Worm (Caenorhabditis elegans): ENCODE measurements around the gene mop-25.2.

mop-25.2 gene

ce11 chrII:9668959-9669358 is 34.5 kb downstream of the mop-25.2 start, which contains the start of gene taf-8:
Gene taf-8, plus strand, starts transcription at chrII:9669318.
- TF ChIP-seq nhr-90 (tag; optimal IDR thresholded peaks at IDR 0.05) (no peak), lsl-1 (GFP tag; optimal IDR thresholded peaks at IDR 0.05) (peak; percentile 73), hmg-1.2 (GFP tag; IDR thresholded peaks at IDR 0.05) (peak; percentile 16; the same call in 1 of the 2 replicates), bed-2 (GFP tag; IDR thresholded peaks at IDR 0.05) (no peak), cebp-1 (GFP tag; IDR thresholded peaks at IDR 0.05) (no peak), cebp-1 (tag; optimal IDR thresholded peaks at IDR 0.05) (no peak), attf-3 (GFP tag; conservative IDR thresholded peaks at IDR 0.05) (peak; percentile 95), egrh-3 (GFP tag; IDR thresholded peaks at IDR 0.05) (no peak), ceh-40 (GFP tag; IDR thresholded peaks at IDR 0.05) (no peak)

ce11 chrII:9667382-9667781 is 36.1 kb downstream of the mop-25.2 start, which contains the start of gene ZK1320.11:
Gene ZK1320.11, plus strand, starts transcription at chrII:9667624.
- no peak for TF ChIP-seq lsy-27 (tag; optimal IDR thresholded peaks at IDR 0.05; ENCODE audit: borderline replicate concordance, insufficient read depth)
- no peak for TF ChIP-seq F10E7.11 (tag; optimal IDR thresholded peaks at IDR 0.05)
- no peak for TF ChIP-seq lin-26 (GFP tag; IDR thresholded peaks at IDR 0.05)
- 0 out of 2 replicates have a peak, but pooled peaks have one; percentile 11 for TF ChIP-seq attf-3 (GFP tag; conservative IDR thresholded peaks at IDR 0.05)
- TF ChIP-seq bed-1 (GFP tag; IDR thresholded peaks at IDR 0.05), result no peak
- no peak for TF ChIP-seq T07F8.4 (tag; optimal IDR thresholded peaks at IDR 0.05)
- TF ChIP-seq nhr-27 (tag; optimal IDR thresholded peaks at IDR 0.05), result no peak
- no peak for TF ChIP-seq madf-8 (GFP tag; conservative IDR thresholded peaks at IDR 0.05)
- no peak for TF ChIP-seq efl-1 (GFP tag; optimal IDR thresholded peaks at IDR 0.05)
- TF ChIP-seq unc-130 (GFP tag; optimal IDR thresholded peaks at IDR 0.05), result no peak
- TF ChIP-seq F22D6.2 (tag; optimal IDR thresholded peaks at IDR 0.05), result no peak
- TF ChIP-seq fkh-3 (tag; optimal IDR thresholded peaks at IDR 0.05), result no peak
- peak; percentile 88 for TF ChIP-seq hmg-1.2 (GFP tag; IDR thresholded peaks at IDR 0.05)
- no peak for TF ChIP-seq ets-4 (GFP tag; optimal IDR thresholded peaks at IDR 0.05)
- TF ChIP-seq athp-1 (tag; optimal IDR thresholded peaks at IDR 0.05), result no peak
- no peak for TF ChIP-seq chd-7 (tag; optimal IDR thresholded peaks at IDR 0.05)

ce11 chrII:9665577-9665976 is 37.9 kb downstream of the mop-25.2 start, which contains the start of gene ZK1320.5:
Gene ZK1320.5, minus strand, starts transcription at chrII:9665677.
- TF ChIP-seq lin-40 (tag; optimal IDR thresholded peaks at IDR 0.05), result no peak
- no peak for TF ChIP-seq T07F8.4 (tag; optimal IDR thresholded peaks at IDR 0.05)
- TF ChIP-seq repo-1 (tag; optimal IDR thresholded peaks at IDR 0.05), result no peak
- TF ChIP-seq ceh-58 (GFP tag; IDR thresholded peaks at IDR 0.05), result no peak
- no peak for TF ChIP-seq ceh-79 (tag; optimal IDR thresholded peaks at IDR 0.05)
- no peak for TF ChIP-seq nhr-179 (tag; optimal IDR thresholded peaks at IDR 0.05)
- TF ChIP-seq dpl-1 (GFP tag; optimal IDR thresholded peaks at IDR 0.05), result no peak
- no peak for TF ChIP-seq B0336.3 (GFP tag; IDR thresholded peaks at IDR 0.05)
- no peak for TF ChIP-seq lsl-1 (GFP tag; optimal IDR thresholded peaks at IDR 0.05)
- TF ChIP-seq nhr-27 (tag; optimal IDR thresholded peaks at IDR 0.05), result no peak
- no peak for TF ChIP-seq madf-6 (GFP tag; IDR thresholded peaks at IDR 0.05)
- TF ChIP-seq F57C9.4 (tag; optimal IDR thresholded peaks at IDR 0.05), result no peak
- TF ChIP-seq ztf-3 (GFP tag; optimal IDR thresholded peaks at IDR 0.05), result no peak
- no peak for TF ChIP-seq F23B12.7 (tag; optimal IDR thresholded peaks at IDR 0.05; ENCODE audit: insufficient read depth)
- TF ChIP-seq bed-1 (GFP tag; IDR thresholded peaks at IDR 0.05), result no peak
- TF ChIP-seq ztf-25 (GFP tag; IDR thresholded peaks at IDR 0.05), result no peak
- TF ChIP-seq ceh-40 (GFP tag; IDR thresholded peaks at IDR 0.05), result no peak
- TF ChIP-seq aptf-2 (GFP tag; conservative IDR thresholded peaks at IDR 0.05), result no peak
- TF ChIP-seq zim-3 (tag; optimal IDR thresholded peaks at IDR 0.05), result no peak
